Fruit fly (Drosophila melanogaster): ENCODE results near the gene CG8620.

DNA sequence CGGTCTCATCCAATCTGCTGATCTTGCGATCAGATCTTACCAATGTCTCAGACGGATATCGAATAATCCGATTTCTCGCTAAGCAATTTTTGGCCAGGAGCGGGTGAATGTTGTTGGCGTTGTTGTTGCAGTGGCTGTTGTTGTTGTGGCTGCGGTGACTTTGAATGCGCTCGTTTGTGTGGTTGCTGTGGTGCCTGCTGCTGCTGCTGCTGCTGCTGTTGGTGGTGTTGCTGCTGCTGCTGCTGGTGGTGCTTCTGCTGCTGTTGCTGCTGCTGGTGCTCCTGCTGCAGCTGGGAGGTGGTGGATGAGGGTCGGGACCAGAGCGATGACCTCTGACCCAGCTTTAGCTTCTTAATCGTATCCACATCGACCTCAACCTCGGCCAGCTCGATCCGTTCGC lies 3.4 kb downstream of the CG8620 start:
- no peak for TF ChIP-seq CTCF (optimal IDR thresholded peaks at IDR 0.05)
- no peak for TF ChIP-seq CG8478 (optimal IDR thresholded peaks at IDR 0.05)
